Worm (Caenorhabditis elegans) whole organism, young adult: ENCODE measurements around the gene F55C9.5.
"Not testable (repeated sequence)": the region's sequence is repeated elsewhere in the genome, so short reads cannot be mapped to it uniquely, and the experiment has no call there.

ENCODE experiments used
- D2030.7 ChIP-seq: fragments of 200-800 bp; sonication (Bioruptor generic); IDR thresholded peaks from 2 replicates; pipeline ENCODE4 v1.3.6; 2022; ENCODE audit warnings: missing genetic modification reagents, missing genetic modification characterization, missing compliant biosample characterization
- F49E8.2 ChIP-seq: sonication (generic microtip); optimal IDR thresholded peaks from 3 replicates; lab custom pipeline; 2017; ENCODE audit warnings: missing genetic modification characterization, mild to moderate bottlenecking, missing compliant biosample characterization, antibody characterized with exemption, moderate library complexity; ENCODE audit not compliant: insufficient read depth
- K12H6.12 ChIP-seq: fragments of 200-800 bp; sonication (Bioruptor generic); optimal IDR thresholded peaks from 2 replicates; lab custom pipeline; 2018; ENCODE audit warnings: mild to moderate bottlenecking, missing genetic modification characterization, missing compliant biosample characterization
- T07F8.4 ChIP-seq: sonication (generic microtip); optimal IDR thresholded peaks from 2 replicates; lab custom pipeline; 2016; ENCODE audit warnings: mild to moderate bottlenecking, missing genetic modification characterization, moderate library complexity, missing compliant biosample characterization
- Y53F4B.3 ChIP-seq: fragments of 200-800 bp; sonication (Bioruptor generic); IDR thresholded peaks from 2 replicates; pipeline ENCODE4 v1.3.6; 2022; ENCODE audit warnings: missing genetic modification reagents, missing genetic modification characterization, missing compliant biosample characterization
- Y56A3A.18 ChIP-seq: fragments of 200-800 bp; sonication (Bioruptor generic); IDR thresholded peaks from 2 replicates; pipeline ENCODE4 v1.3.6; 2022; ENCODE audit warnings: missing genetic modification reagents, missing genetic modification characterization, missing compliant biosample characterization
- Y67H2A.10 ChIP-seq: fragments of 200-800 bp; sonication (Bioruptor generic); conservative IDR thresholded peaks from 2 replicates; pipeline ENCODE4 v1.3.6; 2022; ENCODE audit warnings: missing genetic modification reagents, missing genetic modification characterization, missing compliant biosample characterization
- Y79H2A.3 ChIP-seq: fragments of 200-800 bp; sonication (Bioruptor generic); conservative IDR thresholded peaks from 2 replicates; pipeline ENCODE4 v1.3.6; 2022; ENCODE audit warnings: missing genetic modification reagents, missing genetic modification characterization, missing compliant biosample characterization
- Y95B8A.8 ChIP-seq: fragments of 200-800 bp; sonication (Bioruptor generic); IDR thresholded peaks from 2 replicates; pipeline ENCODE4 v1.3.6; 2022; ENCODE audit warnings: missing genetic modification reagents, missing genetic modification characterization, missing compliant biosample characterization
- attf-5 ChIP-seq: fragments of 200-800 bp; sonication (Bioruptor generic); optimal IDR thresholded peaks from 2 replicates; lab custom pipeline; 2018; ENCODE audit warnings: mild to moderate bottlenecking, missing genetic modification characterization, missing compliant biosample characterization
- ceh-40 ChIP-seq: fragments of 200-800 bp; sonication (Bioruptor generic); IDR thresholded peaks from 2 replicates; pipeline ENCODE4 v1.3.6; 2022; ENCODE audit warnings: missing genetic modification characterization, missing compliant biosample characterization
- dox-1 ChIP-seq: fragments of 200-800 bp; sonication (Bioruptor generic); IDR thresholded peaks from 2 replicates; pipeline ENCODE4 v1.3.6; 2022; ENCODE audit warnings: missing genetic modification reagents, missing genetic modification characterization, missing compliant biosample characterization
- dpff-1 ChIP-seq: sonication (generic microtip); optimal IDR thresholded peaks from 2 replicates; lab custom pipeline; 2017; ENCODE audit warnings: mild to moderate bottlenecking, missing genetic modification characterization, missing compliant biosample characterization
- dpl-1 ChIP-seq: fragments of 150-350 bp; optimal IDR thresholded peaks from 2 replicates; lab custom pipeline; 2014; ENCODE audit warnings: missing biosample characterization, missing genetic modification reagents, missing genetic modification characterization
- egl-44 ChIP-seq: fragments of 200-800 bp; sonication (Bioruptor generic); IDR thresholded peaks from 2 replicates; pipeline ENCODE4 v1.3.6; 2022; ENCODE audit warnings: missing genetic modification reagents, missing genetic modification characterization, missing compliant biosample characterization
- ekl-4 ChIP-seq: fragments of 200-800 bp; sonication (Bioruptor generic); IDR thresholded peaks from 2 replicates; pipeline ENCODE4 v1.3.6; 2022; ENCODE audit warnings: missing genetic modification reagents, missing genetic modification characterization, missing compliant biosample characterization
- ets-4 ChIP-seq: fragments of 200-800 bp; sonication (Bioruptor generic); optimal IDR thresholded peaks from 2 replicates; lab custom pipeline; 2018; ENCODE audit warnings: mild to moderate bottlenecking, missing genetic modification characterization, missing compliant biosample characterization
- hlh-26 ChIP-seq: fragments of 200-800 bp; sonication (Bioruptor generic); conservative IDR thresholded peaks from 2 replicates; pipeline ENCODE4 v1.3.6; 2022; ENCODE audit warnings: missing genetic modification reagents, missing genetic modification characterization, missing compliant biosample characterization
- hmg-1.2 ChIP-seq: fragments of 200-800 bp; sonication (Bioruptor generic); IDR thresholded peaks from 2 replicates; pipeline ENCODE4 v1.3.6; 2022; ENCODE audit warnings: missing genetic modification reagents, missing genetic modification characterization, missing compliant biosample characterization
- hmg-20 ChIP-seq: fragments of 200-800 bp; sonication (Bioruptor generic); IDR thresholded peaks from 2 replicates; pipeline ENCODE4 v1.3.6; 2022; ENCODE audit warnings: missing genetic modification reagents, missing genetic modification characterization, missing compliant biosample characterization
- hrde-1 ChIP-seq: sonication (generic microtip); optimal IDR thresholded peaks from 2 replicates; lab custom pipeline; 2016; ENCODE audit warnings: missing genetic modification characterization, mild to moderate bottlenecking, missing compliant biosample characterization, moderate library complexity, missing genotype, missing genetic modification reagents, borderline replicate concordance
- hsf-1 ChIP-seq: fragments of 200-800 bp; sonication (Bioruptor generic); IDR thresholded peaks from 2 replicates; pipeline ENCODE4 v1.3.6; 2022; ENCODE audit warnings: missing genetic modification reagents, missing genetic modification characterization, missing compliant biosample characterization
- lag-1 ChIP-seq: fragments of 200-800 bp; sonication (Bioruptor generic); IDR thresholded peaks from 2 replicates; pipeline ENCODE4 v1.3.6; 2022; ENCODE audit warnings: missing genetic modification reagents, missing genetic modification characterization, missing compliant biosample characterization
- lin-35 ChIP-seq, 3 experiments: fragments of 150-350 bp in 2 of 3; sonication (generic microtip) in 1 of 3; optimal IDR thresholded peaks; 2 replicates each; lab custom pipeline; 2014 to 2018; ENCODE audit warnings: missing biosample characterization in 3 of 3, missing genetic modification characterization in 3 of 3, missing genetic modification reagents in 3 of 3
- lin-40 ChIP-seq: sonication (generic microtip); optimal IDR thresholded peaks from 2 replicates; lab custom pipeline; 2016; ENCODE audit warnings: missing genetic modification characterization, mild to moderate bottlenecking, missing compliant biosample characterization, missing genotype, missing genetic modification reagents
- lsy-27 ChIP-seq: sonication (generic microtip); optimal IDR thresholded peaks from 2 replicates; lab custom pipeline; 2017; ENCODE audit warnings: missing genetic modification characterization, mild to moderate bottlenecking, missing compliant biosample characterization, antibody characterized with exemption, missing genotype, borderline replicate concordance; ENCODE audit not compliant: insufficient read depth
- mes-4 ChIP-seq: sonication (generic microtip); optimal IDR thresholded peaks from 2 replicates; lab custom pipeline; 2016; ENCODE audit warnings: missing genotype, missing genetic modification characterization, missing compliant biosample characterization
- nfyb-1 ChIP-seq: fragments of 200-800 bp; sonication (Bioruptor generic); IDR thresholded peaks from 2 replicates; pipeline ENCODE4 v1.3.6; 2022; ENCODE audit warnings: missing genetic modification reagents, missing genetic modification characterization, missing compliant biosample characterization
- nhr-120 ChIP-seq: fragments of 200-800 bp; sonication (Bioruptor generic); IDR thresholded peaks from 2 replicates; pipeline ENCODE4 v1.3.6; 2022; ENCODE audit warnings: missing genetic modification characterization, missing compliant biosample characterization
- rec-8 ChIP-seq, 2 experiments: sonication (generic microtip); optimal IDR thresholded peaks; 2 replicates each; lab custom pipeline; 2016; ENCODE audit warnings: mild to moderate bottlenecking in 2 of 2, missing genetic modification characterization in 2 of 2, missing genetic modification reagents in 2 of 2, missing genotype in 2 of 2, missing biosample characterization in 1 of 2, missing compliant biosample characterization in 1 of 2, moderate library complexity in 1 of 2
- repo-1 ChIP-seq: sonication (generic microtip); optimal IDR thresholded peaks from 2 replicates; lab custom pipeline; 2017; ENCODE audit warnings: mild to moderate bottlenecking, missing genetic modification characterization, missing compliant biosample characterization
- unc-130 ChIP-seq: sonication (generic microtip); optimal IDR thresholded peaks from 2 replicates; lab custom pipeline; 2016; ENCODE audit warnings: missing genetic modification reagents, missing genetic modification characterization, missing compliant biosample characterization
- zfh-2 ChIP-seq: fragments of 200-800 bp; sonication (Bioruptor generic); conservative IDR thresholded peaks from 2 replicates; pipeline ENCODE4 v1.3.6; 2022; ENCODE audit warnings: missing genetic modification reagents, missing genetic modification characterization, missing compliant biosample characterization
- ztf-22 ChIP-seq: fragments of 200-800 bp; sonication (Bioruptor generic); optimal IDR thresholded peaks from 2 replicates; lab custom pipeline; 2018; ENCODE audit warnings: mild to moderate bottlenecking, missing genetic modification characterization, moderate library complexity, missing compliant biosample characterization
- ztf-25 ChIP-seq: fragments of 200-800 bp; sonication (Bioruptor generic); IDR thresholded peaks from 2 replicates; pipeline ENCODE4 v1.3.6; 2022; ENCODE audit warnings: missing genetic modification reagents, missing genetic modification characterization, missing compliant biosample characterization
- ztf-6 ChIP-seq: fragments of 200-800 bp; sonication (Bioruptor generic); IDR thresholded peaks from 2 replicates; pipeline ENCODE4 v1.3.6; 2022; ENCODE audit warnings: missing genetic modification reagents, missing genetic modification characterization, missing compliant biosample characterization

F55C9.5 gene

DNA sequence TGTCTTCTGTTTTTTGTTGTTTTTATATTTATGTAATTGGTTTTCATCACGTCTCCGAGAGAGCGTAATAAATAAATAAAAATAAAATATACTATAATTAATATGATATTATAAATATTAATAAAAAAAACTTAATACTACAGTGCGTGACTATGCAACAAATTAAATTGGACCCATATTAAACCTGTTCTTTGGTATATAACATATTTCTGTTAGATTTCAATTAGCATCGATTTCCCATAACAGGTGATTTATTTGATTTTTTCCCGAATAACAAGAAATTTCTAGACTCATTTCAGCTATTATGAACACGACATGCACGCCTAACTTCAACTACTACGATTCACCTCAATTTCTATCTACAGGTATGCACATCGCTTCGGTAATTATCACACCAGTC lies 24.1 kb upstream of the F55C9.5 start, which contains the start of gene srh-208:
srh-208 (plus strand) TSS at position 301 of the 400 bp plus-strand sequence.
- TF ChIP-seq hrde-1 (tag; lab: Kevin White, UChicago); ztf-6 (GFP tag; lab: Robert Waterston, UW); lin-40 (tag; lab: Kevin White, UChicago): not testable (repeated sequence)
- TF ChIP-seq, all 124 proteins: peak for 0; not testable (repeated sequence) for 124

DNA sequence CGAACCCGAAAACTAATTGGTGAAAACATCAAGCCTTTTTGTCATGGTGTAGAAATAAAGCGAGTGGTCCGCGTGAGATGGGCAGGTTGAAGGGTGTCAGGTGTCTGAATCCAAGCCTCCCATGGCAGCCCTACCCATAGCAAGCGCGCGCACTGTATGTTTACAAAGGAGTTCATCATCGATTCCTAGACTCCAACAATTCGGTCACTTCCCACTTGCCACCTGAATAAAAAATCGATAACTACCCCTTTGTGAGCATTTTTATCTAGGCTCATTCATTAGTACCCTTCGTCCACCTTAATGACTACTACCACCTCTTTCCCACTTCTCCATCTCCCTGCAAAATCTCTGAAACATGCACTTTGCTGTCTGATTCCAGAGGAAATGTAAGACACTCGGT lies 20.1 kb upstream of the F55C9.5 start, which contains the start of gene fbxb-64:
fbxb-64 (plus strand) TSS at position 301 of the 400 bp plus-strand sequence.
- 0 out of 2 replicates have a peak, but pooled peaks have one; percentile 6 for TF ChIP-seq dox-1 (GFP tag; lab: Robert Waterston, UW)
- no peak for TF ChIP-seq ets-4 (GFP tag; lab: Kevin White, UChicago)
- no peak for TF ChIP-seq mes-4 (tag; lab: Kevin White, UChicago)
- no peak for TF ChIP-seq lag-1 (GFP tag; lab: Robert Waterston, UW)
- TF ChIP-seq lsy-27 (tag; lab: Kevin White, UChicago), result no peak
- TF ChIP-seq hrde-1 (tag; lab: Kevin White, UChicago), result no peak

DNA sequence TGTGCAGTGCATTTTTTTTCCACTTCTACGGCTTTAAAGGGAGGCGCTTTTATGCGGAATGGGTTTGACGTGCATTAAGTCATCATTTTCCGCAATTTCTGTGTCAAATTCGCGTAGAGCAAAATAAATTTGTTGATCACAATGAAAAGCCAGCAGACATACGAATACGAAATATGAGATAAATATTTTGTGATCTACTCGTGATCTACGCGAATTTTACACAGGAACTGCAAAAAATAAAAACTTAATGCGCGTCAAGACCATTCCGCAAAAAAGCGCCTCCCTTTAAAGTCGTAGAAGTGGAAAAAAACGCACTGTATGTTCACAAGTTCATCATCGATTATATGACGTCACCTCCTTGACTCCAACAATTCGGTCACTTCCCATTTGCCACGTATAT lies 18.5 kb upstream of the F55C9.5 start, which contains the start of gene C43D7.8:
C43D7.8 (minus strand) TSS at position 101 of the 400 bp plus-strand sequence.
- TF ChIP-seq nhr-120, result 0 out of 2 replicates have a peak, but pooled peaks have one; percentile 33
- no peak for TF ChIP-seq Y53F4B.3 (GFP tag; lab: Robert Waterston, UW)

DNA sequence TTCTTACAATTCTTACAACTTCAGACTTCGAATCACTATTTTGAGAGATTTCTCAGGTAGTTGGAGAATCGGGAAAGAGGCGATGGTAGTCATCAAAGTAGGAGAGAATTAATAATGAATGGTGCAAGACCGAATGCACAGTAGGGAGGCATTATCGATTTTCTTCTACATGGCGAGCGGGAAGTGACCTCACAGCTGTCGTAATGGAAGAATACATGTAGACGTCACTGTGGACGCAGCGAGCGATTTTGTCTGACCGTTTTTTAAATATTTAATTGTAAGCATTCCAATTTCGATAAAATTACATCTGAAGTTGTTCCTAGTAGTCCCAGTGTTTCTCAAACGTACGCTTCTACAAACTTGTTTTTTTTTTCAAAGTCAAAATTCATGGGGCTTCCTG lies 16.7 kb upstream of the F55C9.5 start, which contains the start of gene F55C9.11:
F55C9.11 (minus strand) TSS at position 101 of the 400 bp plus-strand sequence.
- TF ChIP-seq T07F8.4 (tag; lab: Kevin White, UChicago) (no peak), repo-1 (tag; lab: Kevin White, UChicago) (no peak)

DNA sequence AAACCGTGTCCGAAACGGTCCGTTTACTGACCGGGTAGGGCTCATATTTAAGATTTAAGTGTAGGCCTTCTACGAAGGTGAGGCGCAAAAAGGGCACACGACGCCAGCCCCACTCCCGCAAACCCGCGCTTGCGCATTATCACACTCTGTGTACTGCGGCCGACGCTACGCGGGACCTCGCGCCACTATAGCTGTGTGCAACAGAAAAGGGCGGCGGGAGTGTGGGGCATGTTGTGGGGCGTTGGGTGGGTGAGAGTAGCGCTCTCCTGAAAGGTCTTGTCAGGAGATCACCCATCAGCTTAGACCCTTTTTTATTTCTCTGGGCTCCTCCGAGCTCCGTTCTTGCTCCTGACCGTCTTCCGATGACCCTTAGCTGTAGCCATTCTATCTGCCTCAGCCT lies 15.2 kb upstream of the F55C9.5 start:
- TF ChIP-seq nfyb-1 (no peak), hmg-20 (GFP tag; lab: Robert Waterston, UW) (no peak), dox-1 (GFP tag; lab: Robert Waterston, UW) (no peak), rec-8 (tag; optimal IDR thresholded peaks at IDR 0.05; lab: Kevin White, UChicago) (no peak), lin-35 (GFP tag; optimal IDR thresholded peaks at IDR 0.05; lab: Kevin White, UChicago) (no peak), ztf-25 (0 out of 2 replicates have a peak, but pooled peaks have one; percentile 40), F49E8.2 (tag; lab: Kevin White, UChicago) (no peak), Y56A3A.18 (GFP tag; lab: Robert Waterston, UW) (no peak), hsf-1 (GFP tag; lab: Robert Waterston, UW) (no peak), dpff-1 (no peak), Y67H2A.10 (GFP tag; lab: Robert Waterston, UW) (no peak), egl-44 (GFP tag; lab: Robert Waterston, UW) (no peak), unc-130 (GFP tag; lab: Kevin White, UChicago) (no peak), Y95B8A.8 (GFP tag; lab: Robert Waterston, UW) (no peak), repo-1 (tag; lab: Kevin White, UChicago) (no peak), nhr-120 (peak; percentile 91), ceh-40 (no peak), ztf-22 (no peak), attf-5 (GFP tag; lab: Kevin White, UChicago) (no peak), Y79H2A.3 (GFP tag; lab: Robert Waterston, UW) (no peak), K12H6.12 (no peak), hlh-26 (GFP tag; lab: Robert Waterston, UW) (0 out of 2 replicates have a peak, but pooled peaks have one; percentile 13), ekl-4 (GFP tag; lab: Robert Waterston, UW) (no peak), dpl-1 (no peak), D2030.7 (GFP tag; lab: Robert Waterston, UW) (no peak), Y53F4B.3 (GFP tag; lab: Robert Waterston, UW) (no peak), hmg-1.2 (GFP tag; lab: Robert Waterston, UW) (no peak), zfh-2 (GFP tag; lab: Robert Waterston, UW) (peak; percentile 69; the same call in 1 of the 2 replicates)
